Worm (Caenorhabditis elegans) whole organism, L2 larva: ENCODE data around the gene Y4C6B.3.

Experiments used
- F13H6.1 ChIP-seq: sonication (generic microtip); optimal IDR thresholded peaks from 2 replicates; lab custom pipeline; 2016; ENCODE audit warnings: missing genetic modification characterization, missing compliant biosample characterization
- R02D3.7 ChIP-seq: fragments of 150-350 bp; optimal IDR thresholded peaks from 2 replicates; lab custom pipeline; 2014; ENCODE audit warnings: missing biosample characterization, missing genetic modification characterization
- aly-2 ChIP-seq: fragments of 150-350 bp; optimal IDR thresholded peaks from 2 replicates; lab custom pipeline; 2014; ENCODE audit warnings: missing biosample characterization, missing genetic modification characterization
- ama-1 ChIP-seq: fragments of 150-350 bp; optimal IDR thresholded peaks from 2 replicates; lab custom pipeline; 2018; ENCODE audit warnings: inconsistent platforms
- elt-1 ChIP-seq: fragments of 150-350 bp; optimal IDR thresholded peaks from 2 replicates; lab custom pipeline; 2014; ENCODE audit warnings: missing biosample characterization, missing genetic modification characterization
- lsy-2 ChIP-seq, 2 experiments: fragments of 150-350 bp in 1 of 2; sonication (generic microtip) in 1 of 2; optimal IDR thresholded peaks; 2 replicates each; lab custom pipeline; 2014 to 2017; ENCODE audit warnings: missing biosample characterization in 2 of 2, missing genetic modification characterization in 2 of 2
- nhr-11 ChIP-seq: fragments of 150-350 bp; optimal IDR thresholded peaks from 2 replicates; lab custom pipeline; 2014; ENCODE audit warnings: missing biosample characterization, missing genetic modification characterization
- nhr-12 ChIP-seq: fragments of 150-350 bp; optimal IDR thresholded peaks from 2 replicates; lab custom pipeline; 2014; ENCODE audit warnings: missing biosample characterization, missing genetic modification characterization
- nhr-23 ChIP-seq: fragments of 150-350 bp; optimal IDR thresholded peaks from 2 replicates; lab custom pipeline; 2014; ENCODE audit warnings: missing biosample characterization, missing genetic modification reagents, missing genetic modification characterization
- nhr-237 ChIP-seq: fragments of 150-350 bp; optimal IDR thresholded peaks from 2 replicates; lab custom pipeline; 2014; ENCODE audit warnings: missing biosample characterization, missing genetic modification characterization
- sem-4 ChIP-seq: fragments of 150-350 bp; optimal IDR thresholded peaks from 2 replicates; lab custom pipeline; 2014; ENCODE audit warnings: missing biosample characterization, missing genetic modification reagents, missing genetic modification characterization
- sma-3 ChIP-seq: sonication (generic microtip); optimal IDR thresholded peaks from 2 replicates; lab custom pipeline; 2016; ENCODE audit warnings: missing genetic modification reagents, missing genetic modification characterization, missing compliant biosample characterization
- unc-62 ChIP-seq: fragments of 150-350 bp; optimal IDR thresholded peaks from 2 replicates; lab custom pipeline; 2014; ENCODE audit warnings: missing biosample characterization, missing genetic modification reagents, missing genetic modification characterization
- ztf-11 ChIP-seq: sonication (generic microtip); optimal IDR thresholded peaks from 2 replicates; lab custom pipeline; 2017; ENCODE audit warnings: missing biosample characterization, missing genetic modification characterization

DNA sequence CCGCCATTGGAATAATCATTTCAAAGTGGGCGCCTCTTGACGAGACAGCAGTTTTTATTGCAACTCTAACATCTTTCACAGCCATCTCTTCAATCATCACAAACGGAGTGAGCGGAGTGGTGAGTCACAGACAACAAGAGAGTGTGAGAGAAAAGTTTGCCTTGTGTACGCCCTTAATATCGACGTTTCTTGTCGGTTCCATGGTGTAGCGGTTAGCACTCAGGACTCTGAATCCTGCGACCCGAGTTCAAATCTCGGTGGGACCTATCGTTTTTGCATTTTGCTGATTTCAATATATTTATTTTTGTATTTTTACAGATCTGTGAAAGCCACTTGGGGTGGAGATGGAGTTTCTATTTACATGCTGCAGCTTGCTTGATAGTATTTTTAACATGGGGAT lies 2.2 kb downstream of the Y4C6B.3 start:
- TF ChIP-seq nhr-237 (tag; lab: Kevin White, UChicago), result no peak
- no peak for TF ChIP-seq unc-62 (GFP tag; lab: Kevin White, UChicago)
- TF ChIP-seq nhr-11 (tag; lab: Kevin White, UChicago), result no peak
- TF ChIP-seq aly-2 (tag; lab: Kevin White, UChicago), result no peak
- no peak for TF ChIP-seq elt-1
- TF ChIP-seq sma-3 (GFP tag; lab: Kevin White, UChicago), result peak; percentile 38
- TF ChIP-seq R02D3.7 (tag; lab: Kevin White, UChicago), result no peak
- TF ChIP-seq ztf-11 (tag; lab: Kevin White, UChicago), result no peak
- TF ChIP-seq lsy-2 (tag; optimal IDR thresholded peaks at IDR 0.05; lab: Kevin White, UChicago), result peak; percentile 39 to 61
- TF ChIP-seq nhr-23 (tag; lab: Kevin White, UChicago), result no peak
- peak; percentile 32 for TF ChIP-seq F13H6.1 (tag; lab: Kevin White, UChicago)
- no peak for TF ChIP-seq nhr-12
- no peak for TF ChIP-seq ama-1 (lab: Kevin White, UChicago)
- TF ChIP-seq sem-4 (tag; lab: Kevin White, UChicago), result no peak
